Fruit fly (Drosophila melanogaster): ENCODE results near the gene CG43335.
A peak's percentile ranks its signal among the peaks of the same experiment; 100 is the strongest.

CG43335 gene

dm6 chr3R:15611692-15612091, 23.6 kb upstream of the CG43335 start (continued):
- TF ChIP-seq dmrt11E (tag; optimal IDR thresholded peaks at IDR 0.05) (peak; percentile 48), Scr (GFP tag; IDR thresholded peaks at IDR 0.05; ENCODE audit: partially characterized antibody) (no peak), dpn (GFP tag; optimal IDR thresholded peaks at IDR 0.05) (no peak), lov (optimal IDR thresholded peaks at IDR 0.05) (no peak), lov (GFP tag; IDR thresholded peaks at IDR 0.05) (no peak), CG3847 (GFP tag; IDR thresholded peaks at IDR 0.05) (no peak), CG14710 (tag; optimal IDR thresholded peaks at IDR 0.05) (peak; percentile 18), CrebB (tag; optimal IDR thresholded peaks at IDR 0.05) (no peak), scrt (GFP tag; optimal IDR thresholded peaks at IDR 0.05) (no peak), CG7786 (GFP tag; optimal IDR thresholded peaks at IDR 0.05) (no peak), CG7745 (tag; optimal IDR thresholded peaks at IDR 0.05) (no peak), Taf1 (GFP tag; IDR thresholded peaks at IDR 0.05) (no peak), vvl (GFP tag; IDR thresholded peaks at IDR 0.05) (no peak), CG17612 (GFP tag; IDR thresholded peaks at IDR 0.05) (no peak), bab2 (GFP tag; optimal IDR thresholded peaks at IDR 0.05) (no peak), insv (GFP tag; optimal IDR thresholded peaks at IDR 0.05) (no peak), h (optimal IDR thresholded peaks at IDR 0.05) (no peak), ranshi (GFP tag; IDR thresholded peaks at IDR 0.05) (no peak), CG8924 (tag; optimal IDR thresholded peaks at IDR 0.05) (peak; percentile 7), Six4 (GFP tag; optimal IDR thresholded peaks at IDR 0.05) (no peak), Lhr (GFP tag; optimal IDR thresholded peaks at IDR 0.05) (no peak), Aef1 (GFP tag; IDR thresholded peaks at IDR 0.05) (no peak), da (GFP tag; optimal IDR thresholded peaks at IDR 0.05) (no peak), chinmo (GFP tag; IDR thresholded peaks at IDR 0.05; ENCODE audit: partially characterized antibody) (no peak), Gsc (GFP tag; IDR thresholded peaks at IDR 0.05) (no peak), chif (GFP tag; optimal IDR thresholded peaks at IDR 0.05) (no peak), CG2199 (GFP tag; IDR thresholded peaks at IDR 0.05) (no peak), lbe (GFP tag; optimal IDR thresholded peaks at IDR 0.05) (no peak), CG4820 (GFP tag; optimal IDR thresholded peaks at IDR 0.05) (no peak), cad (GFP tag; optimal IDR thresholded peaks at IDR 0.05) (no peak), Rx (GFP tag; IDR thresholded peaks at IDR 0.05) (no peak), CG13296 (GFP tag; optimal IDR thresholded peaks at IDR 0.05) (no peak), CG1602 (GFP tag; optimal IDR thresholded peaks at IDR 0.05) (no peak), CG4282 (GFP tag; optimal IDR thresholded peaks at IDR 0.05) (no peak), CG7556 (GFP tag; optimal IDR thresholded peaks at IDR 0.05) (no peak), chm (GFP tag; IDR thresholded peaks at IDR 0.05) (no peak), CG6813 (GFP tag; optimal IDR thresholded peaks at IDR 0.05) (peak; percentile 1), cg (GFP tag; optimal IDR thresholded peaks at IDR 0.05) (no peak), CG10366 (GFP tag; IDR thresholded peaks at IDR 0.05) (no peak), CG10543 (GFP tag; optimal IDR thresholded peaks at IDR 0.05) (no peak), CG17385 (GFP tag; optimal IDR thresholded peaks at IDR 0.05) (peak; percentile 11), CG43689 (GFP tag; IDR thresholded peaks at IDR 0.05) (no peak), ken (GFP tag; IDR thresholded peaks at IDR 0.05) (no peak), CG4360 (GFP tag; IDR thresholded peaks at IDR 0.05) (no peak), tx (GFP tag; optimal IDR thresholded peaks at IDR 0.05) (no peak), CG30020 (tag; optimal IDR thresholded peaks at IDR 0.05) (no peak), stc (GFP tag; IDR thresholded peaks at IDR 0.05) (no peak), Doc3 (GFP tag; IDR thresholded peaks at IDR 0.05; ENCODE audit: partially characterized antibody) (no peak), grau (tag; optimal IDR thresholded peaks at IDR 0.05) (no peak), gt (GFP tag; IDR thresholded peaks at IDR 0.05) (no peak), ro (GFP tag; IDR thresholded peaks at IDR 0.05) (no peak), dati (GFP tag; IDR thresholded peaks at IDR 0.05) (no peak), en (GFP tag; optimal IDR thresholded peaks at IDR 0.05) (no peak), CG12155 (GFP tag; optimal IDR thresholded peaks at IDR 0.05) (no peak)
